Fruit fly (Drosophila melanogaster) whole organism: ENCODE results near the gene Coq5.

Experiments used
- CG8478 ChIP-seq: fragments of >200 bp; optimal IDR thresholded peaks from 2 replicates; lab custom pipeline; 2018; ENCODE audit warnings: inconsistent platforms
- Dll ChIP-seq: fragments of >200 bp; optimal IDR thresholded peaks from 2 replicates; lab custom pipeline; 2017
- EcR ChIP-seq, 2 experiments: fragments of >200 bp; optimal IDR thresholded peaks; 2 replicates each; lab custom pipeline; 2017; ENCODE audit warnings: missing biosample characterization in 2 of 2, missing genetic modification characterization in 2 of 2, missing genetic modification reagents in 2 of 2
- pan ChIP-seq: fragments of >200 bp; optimal IDR thresholded peaks from 2 replicates; lab custom pipeline; 2017
- psq ChIP-seq: fragments of >200 bp; optimal IDR thresholded peaks from 2 replicates; lab custom pipeline; 2017

- TF ChIP-seq psq (no peak), pan (lab: Kevin White, UChicago) (no peak), CG8478 (lab: Kevin White, UChicago) (no peak), EcR (GFP tag; optimal IDR thresholded peaks at IDR 0.05; lab: Kevin White, UChicago) (no peak), Dll (lab: Kevin White, UChicago) (no peak)
Measured at dm6 chrX:13208554-13208953, 14.2 kb upstream of the Coq5 start.
